Worm (Caenorhabditis elegans) whole organism, L2 larva: ENCODE data around the gene suf-1.

Experiments
- C34F6.9 ChIP-seq: fragments of 150-350 bp; optimal IDR thresholded peaks from 2 replicates; lab custom pipeline; 2014; ENCODE audit warnings: missing biosample characterization, missing genetic modification characterization
- F13H6.1 ChIP-seq: sonication (generic microtip); optimal IDR thresholded peaks from 2 replicates; lab custom pipeline; 2016; ENCODE audit warnings: missing genetic modification characterization, missing compliant biosample characterization
- R02D3.7 ChIP-seq: fragments of 150-350 bp; optimal IDR thresholded peaks from 2 replicates; lab custom pipeline; 2014; ENCODE audit warnings: missing biosample characterization, missing genetic modification characterization
- Y55F3AM.14 ChIP-seq: fragments of 200-800 bp; sonication (Bioruptor generic); optimal IDR thresholded peaks from 2 replicates; lab custom pipeline; 2018; ENCODE audit warnings: mild to moderate bottlenecking, missing genetic modification characterization, missing compliant biosample characterization
- ZK546.5 ChIP-seq: sonication (generic microtip); optimal IDR thresholded peaks from 2 replicates; lab custom pipeline; 2017; ENCODE audit warnings: missing biosample characterization, missing genetic modification characterization
- alr-1 ChIP-seq: fragments of 150-350 bp; optimal IDR thresholded peaks from 2 replicates; lab custom pipeline; 2014; ENCODE audit warnings: missing biosample characterization, missing genetic modification characterization
- aly-2 ChIP-seq: fragments of 150-350 bp; optimal IDR thresholded peaks from 2 replicates; lab custom pipeline; 2014; ENCODE audit warnings: missing biosample characterization, missing genetic modification characterization
- blmp-1 ChIP-seq: sonication (generic microtip); optimal IDR thresholded peaks from 2 replicates; lab custom pipeline; 2017; ENCODE audit warnings: missing genetic modification characterization, mild to moderate bottlenecking, missing compliant biosample characterization, antibody characterized with exemption, moderate library complexity; ENCODE audit not compliant: insufficient read depth
- ceh-16 ChIP-seq: fragments of 150-350 bp; optimal IDR thresholded peaks from 2 replicates; lab custom pipeline; 2014; ENCODE audit warnings: missing biosample characterization, missing genetic modification characterization
- ceh-82 ChIP-seq: fragments of 150-350 bp; optimal IDR thresholded peaks from 2 replicates; lab custom pipeline; 2014; ENCODE audit warnings: missing biosample characterization, missing genetic modification characterization
- crh-2 ChIP-seq: sonication (generic microtip); optimal IDR thresholded peaks from 2 replicates; lab custom pipeline; 2017; ENCODE audit warnings: missing biosample characterization, missing genetic modification characterization
- dmd-4 ChIP-seq: sonication (generic microtip); optimal IDR thresholded peaks from 2 replicates; lab custom pipeline; 2017; ENCODE audit warnings: missing biosample characterization, missing genetic modification characterization
- elt-1 ChIP-seq: fragments of 150-350 bp; optimal IDR thresholded peaks from 2 replicates; lab custom pipeline; 2014; ENCODE audit warnings: missing biosample characterization, missing genetic modification characterization
- elt-3 ChIP-seq: sonication (generic microtip); optimal IDR thresholded peaks from 2 replicates; lab custom pipeline; 2017; ENCODE audit warnings: missing biosample characterization, missing genetic modification characterization
- fos-1 ChIP-seq: fragments of 150-350 bp; optimal IDR thresholded peaks from 2 replicates; lab custom pipeline; 2014; ENCODE audit warnings: missing biosample characterization, missing genetic modification characterization
- gmeb-1 ChIP-seq: fragments of 150-350 bp; optimal IDR thresholded peaks from 2 replicates; lab custom pipeline; 2014; ENCODE audit warnings: missing biosample characterization, missing genetic modification characterization
- lin-11 ChIP-seq: fragments of 150-350 bp; sonication (generic microtip); optimal IDR thresholded peaks from 2 replicates; lab custom pipeline; 2014; ENCODE audit warnings: missing biosample characterization, missing genetic modification characterization, inconsistent platforms, mixed read lengths
- lin-13 ChIP-seq: fragments of 150-350 bp; optimal IDR thresholded peaks from 2 replicates; lab custom pipeline; 2014; ENCODE audit warnings: missing biosample characterization, missing genetic modification reagents, missing genetic modification characterization
- lin-39 ChIP-seq: fragments of 150-350 bp; optimal IDR thresholded peaks from 2 replicates; lab custom pipeline; 2014; ENCODE audit warnings: missing biosample characterization, missing genetic modification reagents, missing genetic modification characterization
- lsy-2 ChIP-seq, 2 experiments: fragments of 150-350 bp in 1 of 2; sonication (generic microtip) in 1 of 2; optimal IDR thresholded peaks; 2 replicates each; lab custom pipeline; 2014 to 2017; ENCODE audit warnings: missing biosample characterization in 2 of 2, missing genetic modification characterization in 2 of 2
- mbf-1 ChIP-seq: sonication (generic microtip); optimal IDR thresholded peaks from 2 replicates; lab custom pipeline; 2017; ENCODE audit warnings: missing biosample characterization, missing genetic modification characterization
- mdl-1 ChIP-seq, 2 experiments: fragments of 150-350 bp in 1 of 2; sonication (generic microtip) in 1 of 2; optimal IDR thresholded peaks; 2 replicates each; lab custom pipeline; 2017; ENCODE audit warnings: missing biosample characterization in 2 of 2, missing genetic modification characterization in 2 of 2
- nhr-10 ChIP-seq: sonication (generic microtip); optimal IDR thresholded peaks from 2 replicates; lab custom pipeline; 2017; ENCODE audit warnings: missing biosample characterization, missing genetic modification characterization
- nhr-11 ChIP-seq: fragments of 150-350 bp; optimal IDR thresholded peaks from 2 replicates; lab custom pipeline; 2014; ENCODE audit warnings: missing biosample characterization, missing genetic modification characterization
- nhr-12 ChIP-seq: fragments of 150-350 bp; optimal IDR thresholded peaks from 2 replicates; lab custom pipeline; 2014; ENCODE audit warnings: missing biosample characterization, missing genetic modification characterization
- nhr-21 ChIP-seq: fragments of 150-350 bp; optimal IDR thresholded peaks from 2 replicates; lab custom pipeline; 2014; ENCODE audit warnings: missing biosample characterization, missing genetic modification characterization
- nhr-237 ChIP-seq: fragments of 150-350 bp; optimal IDR thresholded peaks from 2 replicates; lab custom pipeline; 2014; ENCODE audit warnings: missing biosample characterization, missing genetic modification characterization
- nhr-6 ChIP-seq: fragments of 150-350 bp; optimal IDR thresholded peaks from 2 replicates; lab custom pipeline; 2014; ENCODE audit warnings: missing biosample characterization, missing genetic modification characterization
- peb-1 ChIP-seq: fragments of 150-350 bp; optimal IDR thresholded peaks from 2 replicates; lab custom pipeline; 2014; ENCODE audit warnings: missing biosample characterization, missing genetic modification characterization
- sem-4 ChIP-seq: fragments of 150-350 bp; optimal IDR thresholded peaks from 2 replicates; lab custom pipeline; 2014; ENCODE audit warnings: missing biosample characterization, missing genetic modification reagents, missing genetic modification characterization
- skn-1 ChIP-seq: sonication (generic microtip); optimal IDR thresholded peaks from 2 replicates; lab custom pipeline; 2017; ENCODE audit warnings: missing biosample characterization, missing genetic modification characterization
- sma-9 ChIP-seq, 2 experiments: fragments of 150-350 bp in 1 of 2; sonication (generic microtip) in 1 of 2; optimal IDR thresholded peaks; 2 replicates each; lab custom pipeline; 2014 to 2016; ENCODE audit warnings: missing genetic modification characterization in 2 of 2, mild to moderate bottlenecking in 1 of 2, missing biosample characterization in 1 of 2, missing compliant biosample characterization in 1 of 2, missing genetic modification reagents in 1 of 2, moderate library complexity in 1 of 2
- snpc-4 ChIP-seq: fragments of 150-350 bp; optimal IDR thresholded peaks from 2 replicates; lab custom pipeline; 2014; ENCODE audit warnings: missing biosample characterization, missing genetic modification characterization
- unc-39 ChIP-seq: fragments of 150-350 bp; optimal IDR thresholded peaks from 2 replicates; lab custom pipeline; 2014; ENCODE audit warnings: missing biosample characterization, missing genetic modification characterization
- unc-55 ChIP-seq: fragments of 150-350 bp; sonication (generic microtip); optimal IDR thresholded peaks from 3 replicates; lab custom pipeline; 2014; ENCODE audit warnings: missing biosample characterization, missing genetic modification reagents, missing genetic modification characterization
- unc-62 ChIP-seq: fragments of 150-350 bp; optimal IDR thresholded peaks from 2 replicates; lab custom pipeline; 2014; ENCODE audit warnings: missing biosample characterization, missing genetic modification reagents, missing genetic modification characterization
- zag-1 ChIP-seq: fragments of 150-350 bp; optimal IDR thresholded peaks from 2 replicates; lab custom pipeline; 2014; ENCODE audit warnings: missing biosample characterization, missing genetic modification characterization
- ztf-1 ChIP-seq: fragments of 200-800 bp; sonication (Bioruptor generic); conservative IDR thresholded peaks from 2 replicates; pipeline ENCODE4 v1.3.6; 2022; ENCODE audit warnings: missing genetic modification characterization, missing compliant biosample characterization
- ztf-11 ChIP-seq: sonication (generic microtip); optimal IDR thresholded peaks from 2 replicates; lab custom pipeline; 2017; ENCODE audit warnings: missing biosample characterization, missing genetic modification characterization

Gene suf-1

ce11 chrII:8641131-8641530 is 37.5 kb downstream of the suf-1 start, which contains the start of gene D2085.7:
D2085.7 (plus strand) TSS chrII:8641381.
- TF ChIP-seq ceh-82 (tag; lab: Kevin White, UChicago) (no peak), unc-62 (no peak), nhr-6 (tag; lab: Kevin White, UChicago) (no peak), elt-1 (tag; lab: Kevin White, UChicago) (no peak), sem-4 (no peak), zag-1 (tag; lab: Kevin White, UChicago) (no peak), fos-1 (tag; lab: Kevin White, UChicago) (peak; percentile 63)

DNA sequence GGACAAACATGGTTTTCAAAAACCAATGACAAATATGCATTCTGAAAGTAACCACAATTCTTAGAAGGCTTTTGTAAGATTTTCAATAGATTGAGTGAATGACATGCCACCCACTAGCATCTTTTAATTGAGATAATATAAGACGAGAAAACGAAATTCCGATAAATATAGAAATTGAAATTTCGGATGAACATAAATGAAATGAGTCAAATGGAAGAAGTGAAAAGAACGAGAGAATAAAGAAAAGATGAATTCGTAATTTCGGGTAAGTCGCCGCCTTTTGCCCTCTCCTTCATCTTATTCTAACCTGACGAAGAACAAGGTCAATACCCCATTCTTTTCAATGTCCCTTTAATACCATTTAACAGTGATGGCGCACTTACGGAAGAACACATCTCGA is 38.7 kb downstream of the suf-1 start:
- TF ChIP-seq Y55F3AM.14 (GFP tag; lab: Kevin White, UChicago) (no peak), zag-1 (tag; lab: Kevin White, UChicago) (no peak), ztf-11 (no peak), nhr-10 (tag; lab: Kevin White, UChicago) (no peak), R02D3.7 (tag; lab: Kevin White, UChicago) (no peak), ceh-16 (tag; lab: Kevin White, UChicago) (no peak), alr-1 (tag; lab: Kevin White, UChicago) (no peak), peb-1 (no peak), crh-2 (no peak), lin-39 (tag; lab: Kevin White, UChicago) (no peak), unc-55 (GFP tag; lab: Kevin White, UChicago) (no peak), nhr-6 (tag; lab: Kevin White, UChicago) (no peak), unc-39 (tag; lab: Kevin White, UChicago) (no peak), ceh-82 (tag; lab: Kevin White, UChicago) (no peak), mdl-1 (tag; optimal IDR thresholded peaks at IDR 0.05; lab: Kevin White, UChicago) (no peak), skn-1 (tag; lab: Kevin White, UChicago) (no peak), unc-62 (no peak)

DNA sequence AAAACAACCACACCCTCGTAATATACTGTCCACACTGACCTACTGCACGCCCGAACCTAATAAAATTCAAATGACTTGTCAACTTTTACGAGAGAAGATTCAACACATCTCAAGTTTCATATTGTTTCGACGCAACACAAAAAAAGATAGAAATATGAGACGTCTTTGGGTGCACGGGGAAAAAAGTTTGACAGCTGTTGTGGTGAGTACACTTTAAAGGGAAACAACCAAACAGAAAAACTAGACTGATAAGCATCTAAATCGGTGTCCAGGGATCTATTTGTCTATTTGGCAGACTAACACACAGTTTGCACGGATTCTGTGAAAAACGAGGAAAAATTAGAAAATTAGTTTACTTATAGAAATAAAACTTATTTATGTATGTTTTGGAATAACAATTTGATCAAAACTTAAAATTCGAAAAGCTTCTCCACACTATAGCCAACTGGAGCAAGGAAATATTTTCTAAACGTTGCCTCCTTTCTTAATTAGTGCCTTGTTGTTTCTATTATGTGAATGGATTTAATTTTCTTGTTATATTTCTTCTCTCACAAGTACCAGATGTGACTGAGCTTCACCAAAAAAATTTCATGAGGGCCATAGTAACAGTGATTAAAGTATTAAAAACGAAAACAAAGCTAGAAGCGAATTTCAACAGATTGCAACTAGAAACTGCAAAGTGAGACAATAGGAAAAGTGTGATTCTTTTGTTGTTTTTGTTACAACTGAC is 40.1 kb downstream of the suf-1 start:
- peak; percentile 20 for TF ChIP-seq F13H6.1 (tag; lab: Kevin White, UChicago)
- TF ChIP-seq zag-1 (tag; lab: Kevin White, UChicago), result no peak

DNA sequence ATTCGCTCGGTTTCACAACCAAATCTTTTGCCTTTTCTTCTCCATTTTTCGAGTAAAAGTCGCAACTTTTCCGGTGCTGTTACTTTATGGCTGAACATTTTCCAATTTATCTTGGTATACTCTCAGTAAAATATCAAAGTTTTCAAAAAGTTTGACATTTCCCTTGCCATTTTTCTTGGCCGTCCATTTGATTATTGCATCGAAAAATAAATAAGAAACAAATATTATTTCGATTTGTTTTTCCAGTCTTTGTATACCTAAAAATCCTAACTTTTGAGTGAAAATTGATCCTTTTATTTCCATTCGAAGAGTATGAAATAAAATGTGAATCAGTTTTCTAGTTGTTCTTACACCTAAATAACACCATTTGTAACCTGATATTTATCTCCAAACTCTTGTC is 42.8 kb downstream of the suf-1 start:
- TF ChIP-seq ztf-11 (no peak), sem-4 (no peak), skn-1 (tag; lab: Kevin White, UChicago) (no peak), aly-2 (tag; lab: Kevin White, UChicago) (no peak), blmp-1 (tag; lab: Kevin White, UChicago) (no peak), snpc-4 (no peak), ztf-1 (no peak), nhr-10 (tag; lab: Kevin White, UChicago) (no peak), ZK546.5 (tag; lab: Kevin White, UChicago) (no peak), elt-1 (tag; lab: Kevin White, UChicago) (no peak), nhr-237 (tag; lab: Kevin White, UChicago) (no peak), C34F6.9 (no peak), gmeb-1 (tag; lab: Kevin White, UChicago) (no peak), unc-62 (no peak), zag-1 (tag; lab: Kevin White, UChicago) (no peak), nhr-6 (tag; lab: Kevin White, UChicago) (no peak), nhr-21 (tag; lab: Kevin White, UChicago) (no peak), mbf-1 (no peak), nhr-12 (tag; lab: Kevin White, UChicago) (no peak), sma-9 (GFP tag; optimal IDR thresholded peaks at IDR 0.05; lab: Kevin White, UChicago) (no peak), sma-9 (tag; optimal IDR thresholded peaks at IDR 0.05; lab: Kevin White, UChicago) (no peak)

ce11 chrII:8648843-8649242 is 45.2 kb downstream of the suf-1 start:
- TF ChIP-seq lsy-2 (tag; optimal IDR thresholded peaks at IDR 0.05; lab: Kevin White, UChicago), result no peak
- TF ChIP-seq fos-1 (tag; lab: Kevin White, UChicago), result no peak
- no peak for TF ChIP-seq lin-11 (tag; lab: Kevin White, UChicago)
- TF ChIP-seq unc-62, result no peak
- no peak for TF ChIP-seq sma-9 (GFP tag; optimal IDR thresholded peaks at IDR 0.05; lab: Kevin White, UChicago)
- TF ChIP-seq sma-9 (tag; optimal IDR thresholded peaks at IDR 0.05; lab: Kevin White, UChicago), result no peak
- TF ChIP-seq gmeb-1 (tag; lab: Kevin White, UChicago), result no peak
- TF ChIP-seq F13H6.1 (tag; lab: Kevin White, UChicago), result no peak
- TF ChIP-seq unc-55 (GFP tag; lab: Kevin White, UChicago), result no peak
- TF ChIP-seq ceh-16 (tag; lab: Kevin White, UChicago), result no peak
- TF ChIP-seq ztf-11, result no peak
- no peak for TF ChIP-seq nhr-11
- no peak for TF ChIP-seq lin-13 (GFP tag; lab: Kevin White, UChicago)
- TF ChIP-seq dmd-4 (tag; lab: Kevin White, UChicago), result no peak
- no peak for TF ChIP-seq lin-39 (tag; lab: Kevin White, UChicago)
- no peak for TF ChIP-seq nhr-12 (tag; lab: Kevin White, UChicago)
- TF ChIP-seq unc-39 (tag; lab: Kevin White, UChicago), result no peak
- no peak for TF ChIP-seq elt-3 (tag; lab: Kevin White, UChicago)
- TF ChIP-seq crh-2, result no peak
- TF ChIP-seq zag-1 (tag; lab: Kevin White, UChicago), result no peak
- no peak for TF ChIP-seq sem-4
